Worm (Caenorhabditis elegans) whole organism, late embryonic: Measurements from ENCODE around the gene K07H8.2.

Source experiments
- F13H6.1 ChIP-seq: sonication (generic microtip); optimal IDR thresholded peaks from 2 replicates; lab custom pipeline; 2016; ENCODE audit warnings: missing genetic modification characterization, missing compliant biosample characterization
- K09A11.1 ChIP-seq: sonication (generic microtip); optimal IDR thresholded peaks from 2 replicates; lab custom pipeline; 2017; ENCODE audit warnings: antibody characterized with exemption, mild to moderate bottlenecking, missing genetic modification characterization, missing compliant biosample characterization; ENCODE audit not compliant: insufficient read depth
- ahr-1 ChIP-seq: sonication (generic microtip); optimal IDR thresholded peaks from 2 replicates; lab custom pipeline; 2016; ENCODE audit warnings: missing genetic modification characterization, missing compliant biosample characterization
- ceh-14 ChIP-seq: sonication (generic microtip); optimal IDR thresholded peaks from 2 replicates; lab custom pipeline; 2016; ENCODE audit warnings: missing genotype, missing genetic modification characterization, missing compliant biosample characterization
- ceh-19 ChIP-seq: fragments of 200-800 bp; sonication (Bioruptor generic); optimal IDR thresholded peaks from 2 replicates; lab custom pipeline; 2018; ENCODE audit warnings: mild to moderate bottlenecking, missing genetic modification characterization, missing compliant biosample characterization
- ceh-30 ChIP-seq: fragments of 150-350 bp; optimal IDR thresholded peaks from 2 replicates; lab custom pipeline; 2014; ENCODE audit warnings: missing biosample characterization, missing genetic modification characterization
- ceh-31 ChIP-seq: sonication (generic microtip); optimal IDR thresholded peaks from 2 replicates; lab custom pipeline; 2016; ENCODE audit warnings: missing genetic modification characterization, missing compliant biosample characterization
- ceh-34 ChIP-seq: sonication (generic microtip); optimal IDR thresholded peaks from 2 replicates; lab custom pipeline; 2016; ENCODE audit warnings: mild to moderate bottlenecking, missing genetic modification characterization, missing compliant biosample characterization
- ceh-45 ChIP-seq: fragments of 200-800 bp; sonication (Bioruptor generic); IDR thresholded peaks from 2 replicates; pipeline ENCODE4 v1.3.6; 2022; ENCODE audit warnings: missing genetic modification reagents, missing genetic modification characterization, missing compliant biosample characterization
- ceh-48 ChIP-seq: sonication (generic microtip); optimal IDR thresholded peaks from 2 replicates; lab custom pipeline; 2016; ENCODE audit warnings: missing genetic modification characterization, inconsistent platforms, missing compliant biosample characterization
- ceh-9 ChIP-seq: sonication (generic microtip); optimal IDR thresholded peaks from 2 replicates; lab custom pipeline; 2016; ENCODE audit warnings: mild to moderate bottlenecking, missing genetic modification characterization, inconsistent platforms, missing compliant biosample characterization
- che-1 ChIP-seq: sonication (generic microtip); optimal IDR thresholded peaks from 2 replicates; lab custom pipeline; 2016; ENCODE audit warnings: mild to moderate bottlenecking, missing genetic modification characterization, missing compliant biosample characterization
- elt-4 ChIP-seq: sonication (generic microtip); optimal IDR thresholded peaks from 2 replicates; lab custom pipeline; 2016; ENCODE audit warnings: missing genetic modification characterization, missing compliant biosample characterization
- ets-4 ChIP-seq: sonication (generic microtip); optimal IDR thresholded peaks from 2 replicates; lab custom pipeline; 2016; ENCODE audit warnings: missing genetic modification characterization, missing compliant biosample characterization
- fax-1 ChIP-seq: sonication (generic microtip); optimal IDR thresholded peaks from 2 replicates; lab custom pipeline; 2016; ENCODE audit warnings: missing genotype, missing genetic modification characterization, missing compliant biosample characterization
- gmeb-2 ChIP-seq: sonication (generic microtip); optimal IDR thresholded peaks from 2 replicates; lab custom pipeline; 2016; ENCODE audit warnings: missing genetic modification characterization, inconsistent platforms, missing compliant biosample characterization
- hlh-15 ChIP-seq: sonication (generic microtip); optimal IDR thresholded peaks from 2 replicates; lab custom pipeline; 2016; ENCODE audit warnings: missing genetic modification characterization, missing compliant biosample characterization
- hlh-6 ChIP-seq: sonication (generic microtip); optimal IDR thresholded peaks from 2 replicates; lab custom pipeline; 2016; ENCODE audit warnings: missing genotype, missing genetic modification characterization, missing compliant biosample characterization
- madf-2 ChIP-seq: sonication (generic microtip); optimal IDR thresholded peaks from 2 replicates; lab custom pipeline; 2017; ENCODE audit warnings: missing genetic modification characterization, missing compliant biosample characterization
- mec-3 ChIP-seq: sonication (generic microtip); optimal IDR thresholded peaks from 2 replicates; lab custom pipeline; 2016; ENCODE audit warnings: borderline replicate concordance, missing genetic modification characterization, missing compliant biosample characterization
- nhr-232 ChIP-seq: sonication (generic microtip); optimal IDR thresholded peaks from 2 replicates; lab custom pipeline; 2016; ENCODE audit warnings: missing genetic modification characterization, missing compliant biosample characterization
- pag-3 ChIP-seq: sonication (generic microtip); optimal IDR thresholded peaks from 2 replicates; lab custom pipeline; 2016; ENCODE audit warnings: missing compliant biosample characterization, missing genetic modification characterization, borderline replicate concordance
- pat-9 ChIP-seq: fragments of 200-800 bp; sonication (Bioruptor generic); optimal IDR thresholded peaks from 2 replicates; lab custom pipeline; 2018; ENCODE audit warnings: mild to moderate bottlenecking, missing genetic modification characterization, moderate library complexity, missing compliant biosample characterization
- pax-1 ChIP-seq: fragments of 150-350 bp; optimal IDR thresholded peaks from 2 replicates; lab custom pipeline; 2014; ENCODE audit warnings: missing biosample characterization, missing genetic modification characterization
- pqm-1 ChIP-seq: sonication (generic microtip); optimal IDR thresholded peaks from 2 replicates; lab custom pipeline; 2016; ENCODE audit warnings: missing genetic modification characterization, missing compliant biosample characterization
- pros-1 ChIP-seq: fragments of 150-350 bp; optimal IDR thresholded peaks from 2 replicates; lab custom pipeline; 2014; ENCODE audit warnings: missing biosample characterization, missing genetic modification reagents, missing genetic modification characterization
- ref-2 ChIP-seq: sonication (generic microtip); optimal IDR thresholded peaks from 2 replicates; lab custom pipeline; 2016; ENCODE audit warnings: missing genetic modification characterization, missing compliant biosample characterization
- rnt-1 ChIP-seq: sonication (generic microtip); optimal IDR thresholded peaks from 2 replicates; lab custom pipeline; 2016; ENCODE audit warnings: missing genetic modification characterization, missing compliant biosample characterization
- sdc-2 ChIP-seq: sonication (generic microtip); optimal IDR thresholded peaks from 2 replicates; lab custom pipeline; 2016; ENCODE audit warnings: missing genotype, missing genetic modification characterization, missing compliant biosample characterization
- sox-2 ChIP-seq: fragments of 200-800 bp; sonication (Bioruptor generic); IDR thresholded peaks from 2 replicates; pipeline ENCODE4 v1.3.6; 2022; ENCODE audit warnings: missing genetic modification reagents, missing genetic modification characterization, missing compliant biosample characterization
- sox-4 ChIP-seq: sonication (generic microtip); optimal IDR thresholded peaks from 2 replicates; lab custom pipeline; 2017; ENCODE audit warnings: mild to moderate bottlenecking, missing genetic modification characterization, inconsistent platforms, missing compliant biosample characterization
- tbx-2 ChIP-seq: sonication (generic microtip); optimal IDR thresholded peaks from 2 replicates; lab custom pipeline; 2016; ENCODE audit warnings: missing genetic modification characterization, missing compliant biosample characterization
- tbx-7 ChIP-seq: sonication (generic microtip); optimal IDR thresholded peaks from 2 replicates; lab custom pipeline; 2016; ENCODE audit warnings: missing genotype, missing genetic modification characterization, missing compliant biosample characterization
- unc-3 ChIP-seq, 2 experiments: fragments of 200-800 bp in 1 of 2; sonication (Bioruptor generic) in 1 of 2; sonication (generic microtip) in 1 of 2; conservative IDR thresholded peaks in 1 of 2; optimal IDR thresholded peaks in 1 of 2; 2 replicates each; pipeline versions ENCODE4 v1.3.6 to Lab custom; 2016 to 2022; ENCODE audit warnings: missing compliant biosample characterization in 2 of 2, missing genetic modification characterization in 2 of 2, missing genetic modification reagents in 1 of 2
- unc-42 ChIP-seq: sonication (generic microtip); optimal IDR thresholded peaks from 2 replicates; lab custom pipeline; 2016; ENCODE audit warnings: missing genotype, missing genetic modification characterization, missing compliant biosample characterization
- unc-55 ChIP-seq: sonication (generic microtip); optimal IDR thresholded peaks from 2 replicates; lab custom pipeline; 2017; ENCODE audit warnings: missing biosample characterization, missing genetic modification reagents, missing genetic modification characterization
- unc-86 ChIP-seq: sonication (generic microtip); optimal IDR thresholded peaks from 2 replicates; lab custom pipeline; 2016; ENCODE audit warnings: missing genetic modification characterization, missing compliant biosample characterization
- zip-5 ChIP-seq: sonication (generic microtip); optimal IDR thresholded peaks from 2 replicates; lab custom pipeline; 2016; ENCODE audit warnings: missing genetic modification characterization, missing compliant biosample characterization
- ztf-16 ChIP-seq: sonication (generic microtip); optimal IDR thresholded peaks from 2 replicates; lab custom pipeline; 2017; ENCODE audit warnings: missing genetic modification characterization, missing compliant biosample characterization

Gene K07H8.2

DNA sequence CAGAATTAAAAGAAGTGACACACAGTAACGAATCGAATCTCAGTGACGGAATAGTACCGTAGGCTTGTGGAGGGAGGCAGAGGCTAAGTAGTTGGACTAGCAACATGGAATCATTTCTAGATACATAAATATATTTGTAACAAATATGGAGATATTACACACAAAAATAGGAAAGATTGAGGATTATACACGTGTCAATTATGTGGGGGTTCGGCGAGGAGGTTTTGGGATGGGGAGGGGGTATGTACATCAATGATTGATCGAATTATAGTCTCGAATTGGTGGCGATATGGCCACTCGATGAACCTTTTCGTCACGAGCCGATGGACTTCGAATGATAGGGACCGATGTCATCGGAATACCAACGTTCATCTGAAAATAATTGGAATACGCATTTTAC lies 16.1 kb downstream of the K07H8.2 start:
- TF ChIP-seq ets-4 (tag; lab: Kevin White, UChicago): no peak
- TF ChIP-seq, all 69 proteins: peak for 0

DNA sequence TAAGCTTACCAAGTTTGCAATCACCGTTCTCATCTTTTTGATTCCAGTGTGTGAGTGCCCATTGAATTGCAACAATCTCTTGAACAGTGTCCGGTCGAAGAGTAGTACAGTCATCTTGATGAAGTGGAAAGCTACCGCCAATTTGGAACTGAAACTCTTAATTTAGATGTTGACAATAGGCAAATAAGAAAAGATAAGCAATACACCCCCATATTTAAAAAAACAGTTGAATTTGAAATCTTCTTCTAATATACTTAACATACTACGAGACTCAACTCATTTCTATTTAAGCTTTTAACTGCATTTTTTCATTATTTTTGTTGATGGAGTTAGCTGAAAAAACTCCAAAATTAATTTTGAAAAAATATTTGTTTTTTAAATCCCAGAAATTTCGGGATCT lies 20.8 kb downstream of the K07H8.2 start:
- TF ChIP-seq ceh-34 (tag; lab: Kevin White, UChicago) (no peak), pat-9 (no peak), pqm-1 (no peak), pax-1 (tag; lab: Kevin White, UChicago) (no peak), che-1 (tag; lab: Kevin White, UChicago) (no peak), pros-1 (tag; lab: Kevin White, UChicago) (no peak), unc-3 (GFP tag; conservative IDR thresholded peaks at IDR 0.05; lab: Robert Waterston, UW) (no peak), unc-3 (tag; optimal IDR thresholded peaks at IDR 0.05; lab: Kevin White, UChicago) (no peak), F13H6.1 (tag; lab: Kevin White, UChicago) (no peak), tbx-2 (tag; lab: Kevin White, UChicago) (no peak), gmeb-2 (tag; lab: Kevin White, UChicago) (no peak), mec-3 (tag; lab: Kevin White, UChicago) (no peak), ceh-30 (tag; lab: Kevin White, UChicago) (no peak), ceh-45 (no peak), unc-55 (GFP tag; lab: Kevin White, UChicago) (no peak), ref-2 (tag; lab: Kevin White, UChicago) (no peak), zip-5 (no peak)

DNA sequence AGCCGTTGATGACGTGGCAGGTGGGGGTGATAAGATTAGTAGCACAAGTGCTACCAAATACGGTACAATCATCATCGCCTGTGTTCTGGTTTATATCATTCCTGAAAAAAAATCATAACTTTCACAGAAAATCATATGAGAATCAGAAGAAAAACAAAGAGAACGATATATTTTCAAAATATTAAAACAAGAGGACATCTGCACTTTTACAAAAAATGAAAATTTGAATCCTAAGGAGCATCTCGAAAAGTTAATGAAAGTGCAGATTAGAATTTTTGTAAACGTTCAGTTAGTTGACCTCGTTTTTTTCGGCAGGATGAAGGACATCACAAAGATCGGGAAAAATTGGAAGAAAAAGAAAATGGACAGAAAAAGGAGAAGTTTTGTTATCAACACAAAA lies 21.5 kb downstream of the K07H8.2 start, which contains the start of gene F35H10.10:
TSS of gene F35H10.10 (minus strand) at position 101 of the 400 bp plus-strand sequence.
- TF ChIP-seq mec-3 (tag; lab: Kevin White, UChicago): no peak
- TF ChIP-seq sdc-2 (tag; lab: Kevin White, UChicago): no peak
- no peak for TF ChIP-seq unc-55 (GFP tag; lab: Kevin White, UChicago)
- no peak for TF ChIP-seq ceh-45
- TF ChIP-seq unc-3 (GFP tag; conservative IDR thresholded peaks at IDR 0.05; lab: Robert Waterston, UW): no peak
- no peak for TF ChIP-seq unc-3 (tag; optimal IDR thresholded peaks at IDR 0.05; lab: Kevin White, UChicago)
- TF ChIP-seq pag-3 (tag; lab: Kevin White, UChicago): no peak
- no peak for TF ChIP-seq unc-86 (tag; lab: Kevin White, UChicago)
- no peak for TF ChIP-seq ahr-1 (tag; lab: Kevin White, UChicago)
- TF ChIP-seq rnt-1 (tag; lab: Kevin White, UChicago): no peak

DNA sequence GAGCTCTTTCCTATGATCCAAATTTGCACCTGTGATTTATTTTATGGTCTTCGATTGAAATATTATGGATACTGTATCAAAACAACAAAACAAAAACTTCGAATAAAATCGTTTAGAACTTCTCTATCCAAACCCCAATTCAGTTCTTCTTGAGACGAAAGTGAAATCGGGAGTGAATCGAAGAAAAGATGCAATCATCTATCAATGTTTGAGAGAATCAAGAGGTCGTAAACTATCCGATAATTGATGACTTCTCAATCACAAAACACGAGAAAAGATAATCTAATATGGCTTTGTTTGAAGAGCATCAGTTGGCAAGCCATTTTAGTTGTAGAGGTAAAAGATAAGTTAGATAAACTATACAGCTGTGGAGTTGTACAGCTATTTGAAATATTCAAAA lies 26.5 kb downstream of the K07H8.2 start:
- TF ChIP-seq ceh-9 (tag; lab: Kevin White, UChicago) (no peak), hlh-6 (tag; lab: Kevin White, UChicago) (no peak), unc-42 (no peak), ceh-31 (tag; lab: Kevin White, UChicago) (no peak), ceh-48 (tag; lab: Kevin White, UChicago) (no peak), elt-4 (no peak), sox-4 (no peak), madf-2 (tag; lab: Kevin White, UChicago) (no peak), nhr-232 (tag; lab: Kevin White, UChicago) (no peak), tbx-7 (tag; lab: Kevin White, UChicago) (no peak), ets-4 (tag; lab: Kevin White, UChicago) (no peak), K09A11.1 (tag; lab: Kevin White, UChicago) (no peak), sox-2 (GFP tag; lab: Robert Waterston, UW) (no peak), fax-1 (tag; lab: Kevin White, UChicago) (no peak), ztf-16 (tag; lab: Kevin White, UChicago) (no peak), ceh-19 (GFP tag; lab: Kevin White, UChicago) (no peak), pros-1 (tag; lab: Kevin White, UChicago) (no peak), ref-2 (tag; lab: Kevin White, UChicago) (no peak), ceh-14 (no peak), hlh-15 (no peak)
